Worm (Caenorhabditis elegans) whole organism, mixed stage, embryonic: Measurements from ENCODE around the gene nspc-16.

Experiments
- hlh-1 ChIP-seq: fragments of 150-350 bp; optimal IDR thresholded peaks from 2 replicates; lab custom pipeline; 2014; ENCODE audit warnings: missing biosample characterization, missing genetic modification reagents, missing genetic modification characterization
- nhr-2 ChIP-seq: fragments of 150-350 bp; optimal IDR thresholded peaks from 2 replicates; lab custom pipeline; 2014; ENCODE audit warnings: missing biosample characterization, missing genetic modification characterization
- nhr-28 ChIP-seq: fragments of 150-350 bp; optimal IDR thresholded peaks from 2 replicates; lab custom pipeline; 2014; ENCODE audit warnings: missing biosample characterization, missing genetic modification characterization
- sem-2 ChIP-seq: fragments of 200-800 bp; sonication (Bioruptor generic); optimal IDR thresholded peaks from 2 replicates; lab custom pipeline; 2018; ENCODE audit warnings: mild to moderate bottlenecking, missing genetic modification characterization, missing compliant biosample characterization
- tbx-8 ChIP-seq: fragments of 200-800 bp; sonication (Bioruptor generic); optimal IDR thresholded peaks from 2 replicates; lab custom pipeline; 2018; ENCODE audit warnings: mild to moderate bottlenecking, missing genetic modification characterization, moderate library complexity, missing compliant biosample characterization
- unc-62 ChIP-seq: fragments of 150-350 bp; optimal IDR thresholded peaks from 2 replicates; lab custom pipeline; 2014; ENCODE audit warnings: missing biosample characterization, missing genetic modification reagents, missing genetic modification characterization
- ztf-11 ChIP-seq: fragments of 150-350 bp; optimal IDR thresholded peaks from 2 replicates; lab custom pipeline; 2014; ENCODE audit warnings: missing biosample characterization, missing genetic modification characterization

- TF ChIP-seq nhr-28 (tag; lab: Kevin White, UChicago) (no peak), unc-62 (GFP tag; lab: Kevin White, UChicago) (no peak), nhr-2 (no peak), hlh-1 (tag; lab: Kevin White, UChicago) (no peak), tbx-8 (GFP tag; lab: Kevin White, UChicago) (no peak), ztf-11 (no peak), sem-2 (GFP tag; lab: Kevin White, UChicago) (no peak)
Measured at ce11 chrX:14534596-14534995, 11.2 kb downstream of the nspc-16 start.
